Worm (Caenorhabditis elegans): ENCODE measurements around the gene C11G6.2.

Gene C11G6.2

DNA sequence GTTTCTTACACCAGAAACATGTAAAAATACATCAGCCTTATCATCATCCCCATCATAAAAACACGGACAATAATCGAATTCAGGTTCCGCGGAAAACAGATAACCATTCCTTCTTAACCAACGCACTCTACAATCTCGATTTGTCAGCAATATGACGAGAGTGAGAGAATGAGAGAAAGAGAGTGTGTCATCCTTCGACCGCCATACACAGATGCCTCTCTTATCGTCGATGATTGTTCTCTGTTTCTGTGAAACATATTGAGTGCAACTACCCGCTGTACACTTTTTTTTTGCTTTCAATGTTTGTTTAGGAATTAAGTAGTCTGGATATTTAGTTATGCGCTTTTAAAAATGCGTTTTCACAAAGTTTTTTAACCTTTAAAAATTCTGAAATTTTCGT lies 20.6 kb downstream of the C11G6.2 start (continued):
- TF ChIP-seq dmd-4 (tag; optimal IDR thresholded peaks at IDR 0.05), result no peak
- TF ChIP-seq elt-3 (tag; optimal IDR thresholded peaks at IDR 0.05), result no peak
- peak; percentile 12 to 14 for TF ChIP-seq mdl-1 (tag; optimal IDR thresholded peaks at IDR 0.05)
- TF ChIP-seq nhr-10 (tag; optimal IDR thresholded peaks at IDR 0.05), result no peak
- TF ChIP-seq sem-4 (tag; optimal IDR thresholded peaks at IDR 0.05), result no peak
- TF ChIP-seq skn-1 (tag; optimal IDR thresholded peaks at IDR 0.05), result peak; percentile 95
- TF ChIP-seq ztf-1 (GFP tag; conservative IDR thresholded peaks at IDR 0.05), result no peak
- TF ChIP-seq nhr-23 (tag; optimal IDR thresholded peaks at IDR 0.05), result no peak
- TF ChIP-seq nhr-11 (tag; optimal IDR thresholded peaks at IDR 0.05), result no peak
- TF ChIP-seq Y55F3AM.14 (GFP tag; optimal IDR thresholded peaks at IDR 0.05), result no peak
- peak in 1 of 2 experiments; percentile 36 for TF ChIP-seq lsy-2 (tag; optimal IDR thresholded peaks at IDR 0.05)
- no peak for TF ChIP-seq lin-11 (tag; optimal IDR thresholded peaks at IDR 0.05)
- TF ChIP-seq alr-1 (tag; optimal IDR thresholded peaks at IDR 0.05), result no peak
- TF ChIP-seq blmp-1 (tag; optimal IDR thresholded peaks at IDR 0.05; ENCODE audit: insufficient read depth), result peak; percentile 46
- no peak for TF ChIP-seq ZK546.5 (tag; optimal IDR thresholded peaks at IDR 0.05)
- no peak for TF ChIP-seq nhr-77 (tag; optimal IDR thresholded peaks at IDR 0.05)
- TF ChIP-seq R02D3.7 (tag; optimal IDR thresholded peaks at IDR 0.05), result no peak
- TF ChIP-seq nhr-21 (tag; optimal IDR thresholded peaks at IDR 0.05), result peak; percentile 45
- no peak for TF ChIP-seq nhr-12 (tag; optimal IDR thresholded peaks at IDR 0.05)
- TF ChIP-seq nhr-6 (tag; optimal IDR thresholded peaks at IDR 0.05), result no peak

DNA sequence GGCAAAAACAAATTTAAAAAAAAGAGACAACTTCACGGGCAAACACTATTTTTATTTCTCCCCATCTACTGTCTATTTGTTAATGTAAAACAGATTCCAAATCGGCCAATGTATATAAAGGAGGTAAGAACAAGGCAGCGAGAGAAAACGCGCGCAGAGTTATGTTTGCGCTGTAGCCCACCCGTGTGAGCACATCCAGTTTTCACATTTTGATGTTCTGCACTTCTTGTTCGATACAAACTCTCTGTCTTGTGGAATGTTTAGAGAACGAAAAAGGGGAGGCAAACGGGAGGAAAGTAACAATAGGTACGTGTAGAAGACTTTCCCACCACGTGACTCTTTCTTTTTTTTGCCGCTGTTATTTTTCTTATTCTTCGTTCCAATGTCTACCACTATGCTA lies 24.1 kb downstream of the C11G6.2 start:
- TF ChIP-seq lin-11 (tag; optimal IDR thresholded peaks at IDR 0.05) (no peak), nhr-6 (tag; optimal IDR thresholded peaks at IDR 0.05) (no peak), fos-1 (tag; optimal IDR thresholded peaks at IDR 0.05) (no peak), nhr-11 (tag; optimal IDR thresholded peaks at IDR 0.05) (no peak), alr-1 (tag; optimal IDR thresholded peaks at IDR 0.05) (no peak), R02D3.7 (tag; optimal IDR thresholded peaks at IDR 0.05) (no peak), sma-3 (GFP tag; optimal IDR thresholded peaks at IDR 0.05) (no peak), gmeb-1 (tag; optimal IDR thresholded peaks at IDR 0.05) (no peak), ztf-1 (GFP tag; conservative IDR thresholded peaks at IDR 0.05) (no peak), F13H6.1 (tag; optimal IDR thresholded peaks at IDR 0.05) (peak; percentile 70), dmd-4 (tag; optimal IDR thresholded peaks at IDR 0.05) (no peak), snpc-4 (tag; optimal IDR thresholded peaks at IDR 0.05) (no peak), nhr-129 (tag; optimal IDR thresholded peaks at IDR 0.05) (peak; percentile 13), zag-1 (tag; optimal IDR thresholded peaks at IDR 0.05) (no peak), blmp-1 (tag; optimal IDR thresholded peaks at IDR 0.05; ENCODE audit: insufficient read depth) (no peak), peb-1 (tag; optimal IDR thresholded peaks at IDR 0.05) (no peak), ceh-16 (tag; optimal IDR thresholded peaks at IDR 0.05) (no peak), sem-4 (tag; optimal IDR thresholded peaks at IDR 0.05) (no peak), sma-9 (GFP tag; optimal IDR thresholded peaks at IDR 0.05) (peak; percentile 11), sma-9 (tag; optimal IDR thresholded peaks at IDR 0.05) (no peak), ztf-4 (tag; optimal IDR thresholded peaks at IDR 0.05) (no peak), ZK546.5 (tag; optimal IDR thresholded peaks at IDR 0.05) (no peak), nhr-10 (tag; optimal IDR thresholded peaks at IDR 0.05) (no peak)

ce11 chrX:16354598-16355211 lies 26.3 kb downstream of the C11G6.2 start, which contains the start of gene nhr-28:
TSS of gene nhr-28 (plus strand) at chrX:16354976.
- no peak for TF ChIP-seq lin-39 (tag; optimal IDR thresholded peaks at IDR 0.05)
- peak; percentile 88 for TF ChIP-seq nhr-129 (tag; optimal IDR thresholded peaks at IDR 0.05)

DNA sequence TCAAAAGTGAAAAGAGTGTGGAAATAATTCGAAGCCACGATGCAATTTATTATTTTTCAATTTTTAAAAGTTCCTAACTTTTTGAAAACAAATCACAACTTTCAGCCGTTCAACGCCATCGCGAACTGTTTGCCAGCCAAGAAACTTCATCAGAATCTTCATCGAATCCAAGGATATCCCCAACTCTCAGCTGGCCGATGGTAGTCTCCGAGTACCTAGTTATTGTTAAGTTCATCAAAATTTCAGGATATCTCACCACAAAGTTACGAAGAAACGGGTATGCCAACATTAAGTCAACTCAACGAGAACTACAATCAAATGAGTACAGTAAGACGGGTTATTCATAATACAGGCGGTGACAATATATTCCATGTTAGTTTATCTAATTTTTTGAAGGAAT lies 27.9 kb downstream of the C11G6.2 start:
- TF ChIP-seq nhr-21 (tag; optimal IDR thresholded peaks at IDR 0.05) (no peak), ceh-16 (tag; optimal IDR thresholded peaks at IDR 0.05) (no peak), ama-1 (optimal IDR thresholded peaks at IDR 0.05) (no peak), ZK546.5 (tag; optimal IDR thresholded peaks at IDR 0.05) (no peak), sem-4 (tag; optimal IDR thresholded peaks at IDR 0.05) (no peak), elt-1 (tag; optimal IDR thresholded peaks at IDR 0.05) (no peak), nhr-11 (tag; optimal IDR thresholded peaks at IDR 0.05) (no peak), egl-27 (tag; optimal IDR thresholded peaks at IDR 0.05) (no peak), ztf-1 (GFP tag; conservative IDR thresholded peaks at IDR 0.05) (no peak), peb-1 (tag; optimal IDR thresholded peaks at IDR 0.05) (no peak), nhr-12 (tag; optimal IDR thresholded peaks at IDR 0.05) (no peak), Y55F3AM.14 (GFP tag; optimal IDR thresholded peaks at IDR 0.05) (no peak), zag-1 (tag; optimal IDR thresholded peaks at IDR 0.05) (no peak)
